Worm (Caenorhabditis elegans): ENCODE measurements around the gene skr-4.
"Not testable (repeated sequence)": the region's sequence is repeated elsewhere in the genome, so short reads cannot be mapped to it uniquely, and the experiment has no call there.

The skr-4 gene

DNA sequence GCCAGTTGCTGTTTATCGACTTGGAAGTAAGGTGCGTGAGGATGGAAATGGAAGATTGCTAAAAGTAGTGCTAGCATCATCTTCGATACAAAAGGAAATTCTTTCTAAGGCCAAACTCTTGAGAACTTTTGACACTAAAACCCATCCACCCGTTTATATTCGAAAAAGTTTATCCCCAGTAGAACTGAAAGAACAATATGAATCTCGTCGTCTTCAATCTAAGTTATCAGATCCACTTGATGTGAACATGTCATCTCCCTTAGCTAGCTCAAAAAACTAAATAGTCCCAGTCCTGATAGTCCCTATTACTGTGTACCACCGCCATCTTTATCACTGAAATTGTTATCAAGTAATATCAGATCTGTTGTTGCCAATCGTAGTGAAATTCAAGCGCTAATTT, 12.9 kb downstream of the skr-4 start (continued):
- TF ChIP-seq rnt-1 (tag; optimal IDR thresholded peaks at IDR 0.05) = no peak
- TF ChIP-seq madf-2 (tag; optimal IDR thresholded peaks at IDR 0.05) = no peak

DNA sequence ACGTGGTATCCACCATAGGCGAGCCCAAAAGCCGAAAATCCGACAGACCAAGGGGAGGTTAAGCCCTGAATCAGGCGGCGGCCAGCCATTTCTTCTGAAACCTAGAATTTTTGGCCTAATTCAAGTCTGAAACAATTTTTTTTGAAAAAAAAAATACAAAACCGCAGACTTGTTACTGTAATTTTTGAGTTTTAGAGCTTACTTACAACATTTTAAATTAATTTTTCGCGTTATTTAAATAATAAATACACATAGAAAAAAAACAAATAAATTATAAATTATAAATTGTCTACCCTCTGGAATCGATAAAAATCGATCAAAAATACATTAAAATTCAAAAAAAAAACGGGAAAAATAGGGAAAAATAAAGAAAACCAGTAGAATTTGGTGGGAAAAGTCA, 22.5 kb downstream of the skr-4 start, which contains the start of gene dhs-24:
Gene dhs-24, minus strand, starts transcription at position 101 of the 400 bp plus-strand sequence.
- no peak for TF ChIP-seq mec-3 (tag; optimal IDR thresholded peaks at IDR 0.05; ENCODE audit: borderline replicate concordance)
- no peak for TF ChIP-seq ceh-18 (tag; optimal IDR thresholded peaks at IDR 0.05)
- no peak for TF ChIP-seq eyg-1 (tag; optimal IDR thresholded peaks at IDR 0.05)
- TF ChIP-seq K02D7.2 (tag; optimal IDR thresholded peaks at IDR 0.05) = no peak

DNA sequence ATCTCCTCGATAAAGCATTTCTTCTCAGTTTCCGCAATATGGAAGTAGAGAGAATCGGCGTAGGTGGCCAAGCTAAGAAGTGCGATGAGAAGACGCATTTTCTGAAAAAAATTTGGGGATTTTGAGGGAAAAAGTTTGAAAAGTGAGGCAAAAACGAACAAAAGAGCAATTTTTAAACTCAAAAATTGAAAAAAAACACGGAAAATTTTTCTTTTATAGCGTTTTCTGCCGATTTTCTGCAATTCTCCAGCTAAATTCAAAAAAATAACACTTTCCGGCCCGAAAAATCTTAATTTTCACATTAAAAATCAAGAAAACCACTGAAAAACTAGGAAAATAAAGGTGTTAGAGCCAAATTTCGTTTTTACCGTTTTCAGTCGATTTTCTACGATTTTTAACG, 25.0 kb downstream of the skr-4 start, which contains the start of gene tmed-4:
Gene tmed-4, minus strand, starts transcription at position 101 of the 400 bp plus-strand sequence.
- not testable (repeated sequence) for TF ChIP-seq ceh-19 (GFP tag; optimal IDR thresholded peaks at IDR 0.05); T23F11.4 (GFP tag; optimal IDR thresholded peaks at IDR 0.05); unc-42 (tag; optimal IDR thresholded peaks at IDR 0.05)

DNA sequence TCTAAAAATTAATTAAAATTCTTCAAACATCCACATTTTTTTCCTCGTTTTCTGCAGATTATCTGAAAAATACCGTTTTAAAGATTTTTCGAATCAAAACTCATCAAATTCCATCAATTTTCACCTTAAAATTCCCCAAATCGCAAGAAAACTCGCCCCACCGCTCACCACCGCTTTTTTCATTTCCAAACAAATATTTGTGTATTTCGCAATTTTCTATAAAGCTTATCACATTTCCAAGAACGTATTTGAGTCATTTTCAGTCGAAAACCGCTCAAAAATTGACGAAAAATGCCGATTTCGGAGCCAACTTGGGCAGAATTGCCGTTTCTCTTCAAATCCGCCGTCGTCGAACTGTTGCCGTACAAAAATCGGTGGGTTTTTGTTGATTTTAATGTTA, 25.7 kb downstream of the skr-4 start, which contains the start of gene Y60A3A.8:
Gene Y60A3A.8, plus strand, starts transcription at position 258 of the 400 bp plus-strand sequence.
- not testable (repeated sequence) for TF ChIP-seq C08G9.2, odd-2, nfya-1 (tag; optimal IDR thresholded peaks at IDR 0.05)

DNA sequence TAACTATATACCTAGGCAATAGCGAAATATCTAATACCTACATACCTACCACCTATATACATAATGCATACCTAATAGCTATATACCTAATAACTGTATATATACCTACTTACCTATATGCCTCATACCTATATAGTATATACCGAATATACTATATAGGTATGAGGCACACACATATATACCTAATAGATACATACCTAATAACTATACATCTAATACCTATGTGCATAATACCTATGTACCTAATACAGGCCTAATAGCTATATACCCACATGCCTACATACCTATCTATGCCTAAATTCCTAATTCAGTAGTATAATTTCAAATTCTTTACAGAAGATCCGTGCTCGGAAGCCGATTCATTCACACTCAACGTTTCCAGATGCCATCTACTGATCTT, 30.5 kb downstream of the skr-4 start:
- TF ChIP-seq lim-6 (tag; optimal IDR thresholded peaks at IDR 0.05) = no peak
- TF ChIP-seq ceh-30 (tag; optimal IDR thresholded peaks at IDR 0.05) = no peak
- TF ChIP-seq sox-4 (tag; optimal IDR thresholded peaks at IDR 0.05) = no peak
- no peak for TF ChIP-seq unc-42 (tag; optimal IDR thresholded peaks at IDR 0.05)
- no peak for TF ChIP-seq nhr-11 (tag; optimal IDR thresholded peaks at IDR 0.05)
- TF ChIP-seq Y22D7AL.16 (tag; optimal IDR thresholded peaks at IDR 0.05) = no peak
- no peak for TF ChIP-seq ceh-22 (tag; optimal IDR thresholded peaks at IDR 0.05)
- TF ChIP-seq C38D4.7 (GFP tag; optimal IDR thresholded peaks at IDR 0.05) = no peak

DNA sequence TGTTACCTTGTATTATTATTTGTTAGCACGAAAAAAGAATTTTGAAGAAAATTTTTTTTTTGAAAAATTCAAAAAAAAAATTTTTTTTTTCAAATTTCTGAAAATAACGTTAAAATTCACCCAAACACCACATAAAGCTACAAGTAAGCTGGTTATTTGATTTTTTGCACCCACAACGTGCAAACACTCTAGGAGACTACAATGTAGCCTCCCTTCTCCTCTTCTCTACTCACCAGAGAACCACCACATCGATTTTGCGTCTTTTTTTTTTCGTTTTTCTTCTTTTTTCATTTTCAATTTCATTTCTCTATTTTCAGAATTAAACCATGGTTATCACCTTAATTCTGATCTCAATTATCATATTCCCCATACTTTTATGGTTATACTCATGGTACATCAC, 31.1 kb downstream of the skr-4 start, which contains the start of gene abhd-3.1:
Gene abhd-3.1, plus strand, starts transcription at position 318 of the 400 bp plus-strand sequence.
- TF ChIP-seq ets-4 (tag; optimal IDR thresholded peaks at IDR 0.05) = no peak

- TF ChIP-seq dmd-4 (tag; optimal IDR thresholded peaks at IDR 0.05; ENCODE audit: borderline replicate concordance) (no peak), ama-1 (optimal IDR thresholded peaks at IDR 0.05) (no peak), C08G9.2 (tag; optimal IDR thresholded peaks at IDR 0.05) (no peak), fax-1 (tag; optimal IDR thresholded peaks at IDR 0.05) (no peak), tbx-2 (tag; optimal IDR thresholded peaks at IDR 0.05) (no peak), unc-3 (GFP tag; conservative IDR thresholded peaks at IDR 0.05) (no peak), unc-3 (tag; optimal IDR thresholded peaks at IDR 0.05) (no peak), hlh-13 (GFP tag; optimal IDR thresholded peaks at IDR 0.05) (no peak), syd-9 (tag; optimal IDR thresholded peaks at IDR 0.05) (no peak), F13H6.1 (tag; optimal IDR thresholded peaks at IDR 0.05) (no peak), ztf-16 (tag; optimal IDR thresholded peaks at IDR 0.05) (no peak), nhr-232 (tag; optimal IDR thresholded peaks at IDR 0.05) (no peak), hlh-6 (tag; optimal IDR thresholded peaks at IDR 0.05) (no peak), ceh-22 (tag; optimal IDR thresholded peaks at IDR 0.05) (no peak), mec-3 (tag; optimal IDR thresholded peaks at IDR 0.05; ENCODE audit: borderline replicate concordance) (no peak), pax-1 (tag; optimal IDR thresholded peaks at IDR 0.05) (no peak), pha-2 (tag; optimal IDR thresholded peaks at IDR 0.05) (no peak), ceh-31 (tag; optimal IDR thresholded peaks at IDR 0.05) (no peak)
These were observed 34.7 kb downstream of the skr-4 start, which contains the start of gene srh-172 for ce11 chrV:19958744-19959143. Gene srh-172 (plus strand): TSS chrV:19959044.
